Worm (Caenorhabditis elegans) whole organism, L2 larva: ENCODE results near the gene skr-12.

Experiments
- C34F6.9 ChIP-seq: fragments of 150-350 bp; optimal IDR thresholded peaks from 2 replicates; lab custom pipeline; 2014; ENCODE audit warnings: missing biosample characterization, missing genetic modification characterization
- F13H6.1 ChIP-seq: sonication (generic microtip); optimal IDR thresholded peaks from 2 replicates; lab custom pipeline; 2016; ENCODE audit warnings: missing genetic modification characterization, missing compliant biosample characterization
- R02D3.7 ChIP-seq: fragments of 150-350 bp; optimal IDR thresholded peaks from 2 replicates; lab custom pipeline; 2014; ENCODE audit warnings: missing biosample characterization, missing genetic modification characterization
- Y55F3AM.14 ChIP-seq: fragments of 200-800 bp; sonication (Bioruptor generic); optimal IDR thresholded peaks from 2 replicates; lab custom pipeline; 2018; ENCODE audit warnings: mild to moderate bottlenecking, missing genetic modification characterization, missing compliant biosample characterization
- ZK546.5 ChIP-seq: sonication (generic microtip); optimal IDR thresholded peaks from 2 replicates; lab custom pipeline; 2017; ENCODE audit warnings: missing biosample characterization, missing genetic modification characterization
- alr-1 ChIP-seq: fragments of 150-350 bp; optimal IDR thresholded peaks from 2 replicates; lab custom pipeline; 2014; ENCODE audit warnings: missing biosample characterization, missing genetic modification characterization
- blmp-1 ChIP-seq: sonication (generic microtip); optimal IDR thresholded peaks from 2 replicates; lab custom pipeline; 2017; ENCODE audit warnings: missing genetic modification characterization, mild to moderate bottlenecking, missing compliant biosample characterization, antibody characterized with exemption, moderate library complexity; ENCODE audit not compliant: insufficient read depth
- ceh-16 ChIP-seq: fragments of 150-350 bp; optimal IDR thresholded peaks from 2 replicates; lab custom pipeline; 2014; ENCODE audit warnings: missing biosample characterization, missing genetic modification characterization
- ceh-82 ChIP-seq: fragments of 150-350 bp; optimal IDR thresholded peaks from 2 replicates; lab custom pipeline; 2014; ENCODE audit warnings: missing biosample characterization, missing genetic modification characterization
- egl-27 ChIP-seq: sonication (generic microtip); optimal IDR thresholded peaks from 3 replicates; lab custom pipeline; 2017; ENCODE audit warnings: missing biosample characterization, missing genetic modification reagents, missing genetic modification characterization
- elt-3 ChIP-seq: sonication (generic microtip); optimal IDR thresholded peaks from 2 replicates; lab custom pipeline; 2017; ENCODE audit warnings: missing biosample characterization, missing genetic modification characterization
- mab-5 ChIP-seq: fragments of 150-350 bp; optimal IDR thresholded peaks from 2 replicates; lab custom pipeline; 2014; ENCODE audit warnings: missing biosample characterization, missing genetic modification characterization
- mbf-1 ChIP-seq: sonication (generic microtip); optimal IDR thresholded peaks from 2 replicates; lab custom pipeline; 2017; ENCODE audit warnings: missing biosample characterization, missing genetic modification characterization
- mdl-1 ChIP-seq, 2 experiments: fragments of 150-350 bp in 1 of 2; sonication (generic microtip) in 1 of 2; optimal IDR thresholded peaks; 2 replicates each; lab custom pipeline; 2017; ENCODE audit warnings: missing biosample characterization in 2 of 2, missing genetic modification characterization in 2 of 2
- nhr-21 ChIP-seq: fragments of 150-350 bp; optimal IDR thresholded peaks from 2 replicates; lab custom pipeline; 2014; ENCODE audit warnings: missing biosample characterization, missing genetic modification characterization
- nhr-237 ChIP-seq: fragments of 150-350 bp; optimal IDR thresholded peaks from 2 replicates; lab custom pipeline; 2014; ENCODE audit warnings: missing biosample characterization, missing genetic modification characterization
- nhr-25 ChIP-seq: fragments of 150-350 bp; sonication (generic microtip); optimal IDR thresholded peaks from 3 replicates; lab custom pipeline; 2014; ENCODE audit warnings: missing biosample characterization, missing genetic modification characterization
- peb-1 ChIP-seq: fragments of 150-350 bp; optimal IDR thresholded peaks from 2 replicates; lab custom pipeline; 2014; ENCODE audit warnings: missing biosample characterization, missing genetic modification characterization
- skn-1 ChIP-seq: sonication (generic microtip); optimal IDR thresholded peaks from 2 replicates; lab custom pipeline; 2017; ENCODE audit warnings: missing biosample characterization, missing genetic modification characterization
- sma-3 ChIP-seq: sonication (generic microtip); optimal IDR thresholded peaks from 2 replicates; lab custom pipeline; 2016; ENCODE audit warnings: missing genetic modification reagents, missing genetic modification characterization, missing compliant biosample characterization
- snpc-4 ChIP-seq: fragments of 150-350 bp; optimal IDR thresholded peaks from 2 replicates; lab custom pipeline; 2014; ENCODE audit warnings: missing biosample characterization, missing genetic modification characterization
- unc-55 ChIP-seq: fragments of 150-350 bp; sonication (generic microtip); optimal IDR thresholded peaks from 3 replicates; lab custom pipeline; 2014; ENCODE audit warnings: missing biosample characterization, missing genetic modification reagents, missing genetic modification characterization
- unc-62 ChIP-seq: fragments of 150-350 bp; optimal IDR thresholded peaks from 2 replicates; lab custom pipeline; 2014; ENCODE audit warnings: missing biosample characterization, missing genetic modification reagents, missing genetic modification characterization
- zag-1 ChIP-seq: fragments of 150-350 bp; optimal IDR thresholded peaks from 2 replicates; lab custom pipeline; 2014; ENCODE audit warnings: missing biosample characterization, missing genetic modification characterization
- ztf-1 ChIP-seq: fragments of 200-800 bp; sonication (Bioruptor generic); conservative IDR thresholded peaks from 2 replicates; pipeline ENCODE4 v1.3.6; 2022; ENCODE audit warnings: missing genetic modification characterization, missing compliant biosample characterization
- ztf-11 ChIP-seq: sonication (generic microtip); optimal IDR thresholded peaks from 2 replicates; lab custom pipeline; 2017; ENCODE audit warnings: missing biosample characterization, missing genetic modification characterization

skr-12 gene

DNA sequence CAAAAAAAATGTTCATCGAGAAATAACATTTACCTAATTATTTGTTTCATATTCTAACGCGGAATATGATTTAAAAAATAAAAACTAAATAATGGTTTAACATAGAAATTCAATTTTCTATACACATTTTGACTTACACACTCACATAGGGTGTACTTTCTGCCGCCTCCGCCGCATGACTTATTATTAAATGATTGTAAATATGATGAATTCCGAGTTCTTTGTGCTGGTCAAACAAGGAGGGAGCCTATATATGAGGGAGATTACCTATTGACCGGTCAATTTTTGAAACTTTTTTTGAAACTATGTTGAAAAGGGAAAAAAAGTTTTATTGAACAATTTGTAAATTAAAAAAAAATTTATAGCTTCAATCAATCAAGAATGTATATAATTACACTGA, 40.8 kb downstream of the skr-12 start:
- TF ChIP-seq ztf-11 (tag; lab: Kevin White, UChicago) (no peak), nhr-21 (tag; lab: Kevin White, UChicago) (no peak), ztf-1 (GFP tag; lab: Robert Waterston, UW) (no peak), mdl-1 (tag; optimal IDR thresholded peaks at IDR 0.05; lab: Kevin White, UChicago) (no peak), unc-62 (no peak), snpc-4 (tag; lab: Kevin White, UChicago) (no peak), nhr-25 (tag; lab: Kevin White, UChicago) (no peak), peb-1 (tag; lab: Kevin White, UChicago) (no peak), F13H6.1 (tag; lab: Kevin White, UChicago) (no peak), ceh-16 (tag; lab: Kevin White, UChicago) (no peak), ceh-82 (tag; lab: Kevin White, UChicago) (no peak)
- TF ChIP-seq, all 48 proteins: peak for 0

DNA sequence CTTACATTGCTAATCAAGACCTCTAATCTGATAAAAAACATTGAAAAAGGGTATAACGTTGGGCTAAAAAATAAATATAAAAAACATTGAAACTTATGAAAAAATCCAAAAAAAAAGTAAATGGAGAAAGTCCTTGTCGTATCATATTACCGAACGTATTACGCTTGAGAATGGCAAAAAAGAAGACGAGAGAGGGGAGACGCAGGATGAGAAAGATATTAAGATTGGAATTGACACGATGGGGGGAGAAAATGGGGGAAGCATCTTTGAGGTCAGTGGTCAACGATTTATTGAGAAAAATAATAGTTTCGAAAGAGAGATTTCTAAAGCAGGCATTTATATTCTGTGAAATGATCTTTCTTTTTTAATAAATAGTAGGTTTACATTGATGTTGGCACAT, 42.2 kb downstream of the skr-12 start:
- TF ChIP-seq blmp-1 (tag; lab: Kevin White, UChicago) (no peak), mbf-1 (tag; lab: Kevin White, UChicago) (no peak), C34F6.9 (peak; percentile 3), alr-1 (tag; lab: Kevin White, UChicago) (no peak), nhr-25 (tag; lab: Kevin White, UChicago) (peak; percentile 38)

DNA sequence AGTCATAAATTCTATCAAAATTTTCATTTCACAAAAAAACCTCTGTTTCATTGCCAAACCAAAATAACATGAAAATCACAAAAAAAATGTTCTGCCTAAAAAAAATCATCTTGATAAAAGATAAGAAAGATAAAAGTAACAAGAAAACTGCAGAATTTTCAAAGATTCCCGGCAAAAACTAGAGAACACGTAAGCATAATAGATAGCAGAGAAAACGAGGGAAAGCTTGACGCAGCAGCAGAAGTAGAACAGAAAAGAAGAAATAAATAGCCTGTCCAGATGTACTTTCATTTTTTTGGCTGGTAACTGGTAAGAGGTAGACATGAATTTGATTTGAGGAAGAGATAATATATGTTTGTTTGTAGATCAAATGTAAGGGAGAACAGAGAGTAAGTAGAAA, 43.7 kb downstream of the skr-12 start:
- no peak for TF ChIP-seq elt-3 (tag; lab: Kevin White, UChicago)
- TF ChIP-seq skn-1 (tag; lab: Kevin White, UChicago): no peak
- TF ChIP-seq nhr-21 (tag; lab: Kevin White, UChicago): no peak
- no peak for TF ChIP-seq egl-27 (tag; lab: Kevin White, UChicago)
- TF ChIP-seq unc-55 (GFP tag; lab: Kevin White, UChicago): peak; percentile 38
- TF ChIP-seq F13H6.1 (tag; lab: Kevin White, UChicago): no peak
- TF ChIP-seq blmp-1 (tag; lab: Kevin White, UChicago): peak; percentile 3

DNA sequence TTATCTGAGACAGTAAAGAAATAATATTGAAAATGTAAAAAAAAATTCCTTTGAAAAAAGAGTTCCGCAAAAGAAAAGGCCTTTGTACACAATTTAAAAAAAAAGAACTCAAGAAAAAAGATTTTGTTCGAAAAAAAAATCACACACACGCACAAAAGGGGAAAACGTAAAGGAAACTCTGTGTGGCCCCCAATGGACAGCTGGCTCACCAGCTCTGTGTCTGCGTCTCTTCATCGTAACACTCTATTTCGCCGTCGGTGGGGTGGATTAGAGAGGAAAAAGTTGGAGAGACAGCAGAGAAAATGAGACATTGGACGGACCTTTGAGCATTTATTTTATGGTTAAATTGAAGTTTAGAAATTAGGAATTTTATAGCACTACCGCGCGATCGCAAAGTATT, 48.0 kb downstream of the skr-12 start:
- TF ChIP-seq unc-55 (GFP tag; lab: Kevin White, UChicago): peak; percentile 48
- peak; percentile 22 for TF ChIP-seq C34F6.9
- no peak for TF ChIP-seq ZK546.5 (tag; lab: Kevin White, UChicago)

DNA sequence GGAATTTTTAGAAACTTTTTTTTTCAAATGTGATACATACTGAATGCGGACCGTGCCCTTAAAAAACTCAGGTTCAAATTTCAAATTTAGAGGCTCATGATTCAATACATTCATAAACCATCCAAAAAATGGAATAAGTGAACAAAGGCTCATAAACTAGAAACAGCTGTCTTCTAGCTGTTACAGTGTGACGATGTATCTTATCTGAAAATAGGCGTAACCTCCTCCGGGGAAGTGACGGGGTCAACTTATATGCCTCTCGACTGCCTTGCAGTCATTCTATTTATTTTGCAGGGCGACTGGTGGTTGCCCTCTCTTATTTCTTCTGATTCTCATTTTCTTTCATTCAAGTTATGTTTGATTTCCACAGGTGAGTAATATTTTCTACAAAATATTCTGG, 49.0 kb downstream of the skr-12 start, which contains the start of gene Y116A8B.1:
TSS of gene Y116A8B.1 (plus strand) at position 301 of the 400 bp plus-strand sequence.
- no peak for TF ChIP-seq nhr-21 (tag; lab: Kevin White, UChicago)
- TF ChIP-seq Y55F3AM.14 (GFP tag; lab: Kevin White, UChicago): no peak
- no peak for TF ChIP-seq nhr-237 (tag; lab: Kevin White, UChicago)
- TF ChIP-seq sma-3 (GFP tag; lab: Kevin White, UChicago): no peak
- TF ChIP-seq unc-55 (GFP tag; lab: Kevin White, UChicago): no peak
- TF ChIP-seq mab-5 (tag; lab: Kevin White, UChicago): no peak
- TF ChIP-seq elt-3 (tag; lab: Kevin White, UChicago): no peak
- TF ChIP-seq ceh-82 (tag; lab: Kevin White, UChicago): no peak
- TF ChIP-seq zag-1 (tag; lab: Kevin White, UChicago): no peak
- TF ChIP-seq mdl-1 (tag; optimal IDR thresholded peaks at IDR 0.05; lab: Kevin White, UChicago): no peak
- no peak for TF ChIP-seq ztf-1 (GFP tag; lab: Robert Waterston, UW)
- no peak for TF ChIP-seq snpc-4 (tag; lab: Kevin White, UChicago)
- TF ChIP-seq nhr-25 (tag; lab: Kevin White, UChicago): no peak
- TF ChIP-seq R02D3.7 (tag; lab: Kevin White, UChicago): no peak
- no peak for TF ChIP-seq ZK546.5 (tag; lab: Kevin White, UChicago)
- TF ChIP-seq, all 48 proteins: peak for 0
